Worm (Caenorhabditis elegans) whole organism, young adult: ENCODE data around the gene F15B9.10.

ENCODE experiments used
- K11D2.4 ChIP-seq: fragments of 200-800 bp; sonication (Bioruptor generic); IDR thresholded peaks from 2 replicates; pipeline ENCODE4 v1.3.6; 2022; ENCODE audit warnings: missing genetic modification reagents, missing genetic modification characterization, missing compliant biosample characterization
- ceh-79 ChIP-seq: sonication (generic microtip); optimal IDR thresholded peaks from 2 replicates; lab custom pipeline; 2017; ENCODE audit warnings: mild to moderate bottlenecking, missing genetic modification characterization, missing compliant biosample characterization
- dpl-1 ChIP-seq: fragments of 150-350 bp; optimal IDR thresholded peaks from 2 replicates; lab custom pipeline; 2014; ENCODE audit warnings: missing biosample characterization, missing genetic modification reagents, missing genetic modification characterization
- hmg-20 ChIP-seq: fragments of 200-800 bp; sonication (Bioruptor generic); IDR thresholded peaks from 2 replicates; pipeline ENCODE4 v1.3.6; 2022; ENCODE audit warnings: missing genetic modification reagents, missing genetic modification characterization, missing compliant biosample characterization
- nfya-1 ChIP-seq: sonication (generic microtip); optimal IDR thresholded peaks from 2 replicates; lab custom pipeline; 2017; ENCODE audit warnings: antibody characterized with exemption, missing compliant biosample characterization, missing genetic modification characterization, borderline replicate concordance; ENCODE audit not compliant: insufficient read depth
- rpc-1 ChIP-seq, 2 experiments: fragments of 150-350 bp in 1 of 2; sonication (generic microtip) in 1 of 2; optimal IDR thresholded peaks; 2 replicates each; lab custom pipeline; 2014 to 2018; ENCODE audit warnings: missing biosample characterization in 1 of 2, missing genetic modification characterization in 1 of 2, missing genetic modification reagents in 1 of 2, missing genotype in 1 of 2
- tbx-9 ChIP-seq: sonication (generic microtip); optimal IDR thresholded peaks from 2 replicates; lab custom pipeline; 2016; ENCODE audit warnings: borderline replicate concordance, missing genetic modification characterization, inconsistent platforms, missing compliant biosample characterization
- ztf-25 ChIP-seq: fragments of 200-800 bp; sonication (Bioruptor generic); IDR thresholded peaks from 2 replicates; pipeline ENCODE4 v1.3.6; 2022; ENCODE audit warnings: missing genetic modification reagents, missing genetic modification characterization, missing compliant biosample characterization

DNA sequence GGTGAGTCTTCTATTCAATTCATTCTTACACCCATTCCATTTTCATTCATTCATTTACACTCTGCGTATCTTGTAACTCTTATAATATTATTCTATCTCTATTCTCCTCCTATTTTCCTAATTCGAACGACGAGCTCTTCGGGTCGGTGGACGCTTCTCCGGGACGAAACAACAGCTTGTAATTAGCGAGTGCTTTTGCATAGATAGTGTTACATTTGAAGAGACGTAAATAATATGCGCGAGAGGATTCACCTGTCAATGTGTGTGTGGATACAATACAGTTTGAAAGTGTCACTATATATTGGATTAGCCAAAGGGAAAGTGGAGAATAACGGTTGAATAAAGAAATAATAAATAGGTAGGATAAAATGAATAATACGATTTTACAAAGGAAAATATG is 11.9 kb upstream of the F15B9.10 start:
- TF ChIP-seq rpc-1 (optimal IDR thresholded peaks at IDR 0.05; lab: Kevin White, UChicago) (no peak), rpc-1 (tag; optimal IDR thresholded peaks at IDR 0.05; lab: Kevin White, UChicago) (no peak), ceh-79 (no peak), dpl-1 (GFP tag; lab: Kevin White, UChicago) (no peak), K11D2.4 (GFP tag; lab: Robert Waterston, UW) (no peak), hmg-20 (GFP tag; lab: Robert Waterston, UW) (no peak), ztf-25 (no peak), nfya-1 (tag; lab: Kevin White, UChicago) (no peak), tbx-9 (tag; lab: Kevin White, UChicago) (no peak)
